Fruit fly (Drosophila melanogaster): Measurements from ENCODE around the gene ey.
A peak's percentile ranks its signal among the peaks of the same experiment; 100 is the strongest.

Gene ey

dm6 chr4:708665-709064 lies 11.2 kb downstream of the ey start:
- TF ChIP-seq cas (GFP tag; IDR thresholded peaks at IDR 0.05) (no peak), pnt (GFP tag; optimal IDR thresholded peaks at IDR 0.05) (no peak), CG12299 (tag; optimal IDR thresholded peaks at IDR 0.05) (no peak), tap (tag; optimal IDR thresholded peaks at IDR 0.05) (no peak), maf-S (GFP tag; optimal IDR thresholded peaks at IDR 0.05) (no peak), CTCF (GFP tag; optimal IDR thresholded peaks at IDR 0.05) (no peak), Hey (tag; optimal IDR thresholded peaks at IDR 0.05) (no peak), Dll (GFP tag; IDR thresholded peaks at IDR 0.05; ENCODE audit: partially characterized antibody) (no peak), schlank (tag; optimal IDR thresholded peaks at IDR 0.05) (no peak), CG18011 (GFP tag; optimal IDR thresholded peaks at IDR 0.05) (no peak), B-H1 (GFP tag; IDR thresholded peaks at IDR 0.05) (no peak), knrl (GFP tag; IDR thresholded peaks at IDR 0.05; ENCODE audit: partially characterized antibody) (no peak), D (optimal IDR thresholded peaks at IDR 0.05) (peak; percentile 95), D (GFP tag; optimal IDR thresholded peaks at IDR 0.05) (no peak), CG30020 (tag; optimal IDR thresholded peaks at IDR 0.05) (no peak), CG3407 (GFP tag; optimal IDR thresholded peaks at IDR 0.05) (no peak), trh (GFP tag; optimal IDR thresholded peaks at IDR 0.05) (no peak), kay (GFP tag; optimal IDR thresholded peaks at IDR 0.05) (no peak), bcd (GFP tag; optimal IDR thresholded peaks at IDR 0.05) (no peak), tll (GFP tag; optimal IDR thresholded peaks at IDR 0.05) (peak in 1 of 2 experiments; percentile 72), CG1792 (GFP tag; optimal IDR thresholded peaks at IDR 0.05) (no peak), CG9797 (GFP tag; optimal IDR thresholded peaks at IDR 0.05) (no peak), CG8359 (GFP tag; optimal IDR thresholded peaks at IDR 0.05; ENCODE audit: borderline replicate concordance) (no peak), CG12219 (GFP tag; optimal IDR thresholded peaks at IDR 0.05) (no peak), wdn (GFP tag; IDR thresholded peaks at IDR 0.05) (no peak), CG1024 (GFP tag; IDR thresholded peaks at IDR 0.05) (no peak), CG8089 (GFP tag; optimal IDR thresholded peaks at IDR 0.05) (no peak), CG3163 (GFP tag; optimal IDR thresholded peaks at IDR 0.05) (no peak), pros (GFP tag; optimal IDR thresholded peaks at IDR 0.05) (peak; percentile 57), CG17385 (GFP tag; optimal IDR thresholded peaks at IDR 0.05) (no peak), Mad (GFP tag; optimal IDR thresholded peaks at IDR 0.05) (no peak), eve (GFP tag; optimal IDR thresholded peaks at IDR 0.05) (peak in 1 of 2 experiments; percentile 11), CG7745 (tag; optimal IDR thresholded peaks at IDR 0.05) (no peak), ERR (GFP tag; optimal IDR thresholded peaks at IDR 0.05) (no peak), mld (GFP tag; IDR thresholded peaks at IDR 0.05; ENCODE audit: partially characterized antibody) (no peak), CG12769 (tag; optimal IDR thresholded peaks at IDR 0.05) (no peak), row (GFP tag; IDR thresholded peaks at IDR 0.05) (no peak), CG2199 (GFP tag; IDR thresholded peaks at IDR 0.05) (0 out of 3 replicates have a peak, but pooled peaks have one; percentile 33), CrebB (tag; optimal IDR thresholded peaks at IDR 0.05) (no peak), gce (GFP tag; IDR thresholded peaks at IDR 0.05) (no peak), lov (optimal IDR thresholded peaks at IDR 0.05) (no peak), lov (GFP tag; IDR thresholded peaks at IDR 0.05) (no peak), cato (GFP tag; optimal IDR thresholded peaks at IDR 0.05; ENCODE audit: borderline replicate concordance) (no peak), nmo (GFP tag; optimal IDR thresholded peaks at IDR 0.05) (no peak)

dm6 chr4:709730-710129 lies 12.2 kb downstream of the ey start:
- TF ChIP-seq az2 (GFP tag; optimal IDR thresholded peaks at IDR 0.05) (peak; percentile 1), CG10979 (tag; optimal IDR thresholded peaks at IDR 0.05) (peak; percentile 48), CG1603 (tag; optimal IDR thresholded peaks at IDR 0.05) (peak; percentile 43), ERR (GFP tag; optimal IDR thresholded peaks at IDR 0.05) (no peak), CG4820 (GFP tag; optimal IDR thresholded peaks at IDR 0.05) (peak; percentile 39), CG16863 (GFP tag; optimal IDR thresholded peaks at IDR 0.05) (no peak), sens (GFP tag) (peak; percentile 89), amos (GFP tag; IDR thresholded peaks at IDR 0.05; ENCODE audit: partially characterized antibody) (no peak), CG8388 (GFP tag; optimal IDR thresholded peaks at IDR 0.05) (no peak), Hr78 (GFP tag; optimal IDR thresholded peaks at IDR 0.05) (no peak), ara (GFP tag; IDR thresholded peaks at IDR 0.05) (peak; percentile 35; the same call in 1 of the 2 replicates), Med (GFP tag) (peak; percentile 71)
